Fruit fly (Drosophila melanogaster) whole organism, embryonic: Measurements from ENCODE around the gene CG33287.

Experiments
- esg ChIP-seq: fragments of 200-800 bp; sonication (Bioruptor generic); conservative IDR thresholded peaks from 2 replicates; pipeline ENCODE4 v1.3.6; 2022; ENCODE audit warnings: missing biosample characterization, missing genetic modification characterization
- pho ChIP-seq: fragments of 200-800 bp; sonication (Bioruptor generic); optimal IDR thresholded peaks from 2 replicates; lab custom pipeline; 2016; ENCODE audit warnings: missing biosample characterization, missing genetic modification characterization
- wdn ChIP-seq: fragments of 200-800 bp; sonication (Bioruptor generic); IDR thresholded peaks from 2 replicates; pipeline ENCODE4 v1.3.6; 2022; ENCODE audit warnings: missing biosample characterization, missing genetic modification characterization

DNA sequence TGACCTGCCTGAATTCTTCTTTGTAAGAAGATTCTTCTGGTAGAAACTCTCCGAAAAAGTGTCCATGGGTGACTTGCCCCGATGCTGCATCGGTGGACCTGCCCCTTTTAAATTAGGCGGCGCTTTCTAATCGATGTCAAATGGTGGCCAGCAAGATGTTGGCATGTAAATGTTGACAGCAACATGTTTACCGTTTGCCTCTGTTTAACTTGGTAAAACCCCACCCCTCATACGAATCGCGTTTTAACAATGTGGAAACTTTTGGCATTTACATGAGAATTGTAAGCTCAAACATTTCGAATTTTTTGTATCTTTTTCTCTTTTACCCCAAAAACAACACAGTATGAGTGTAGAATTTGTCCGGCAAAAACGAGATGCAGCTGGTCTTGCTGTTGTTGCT, 5.9 kb upstream of the CG33287 start:
- TF ChIP-seq pho (GFP tag; lab: Kevin White, UChicago), result no peak
- no peak for TF ChIP-seq esg (GFP tag; lab: Robert Waterston, UW)
- TF ChIP-seq wdn (GFP tag; lab: Robert Waterston, UW), result no peak
